Fruit fly (Drosophila melanogaster): ENCODE results near the gene Synd.

DNA sequence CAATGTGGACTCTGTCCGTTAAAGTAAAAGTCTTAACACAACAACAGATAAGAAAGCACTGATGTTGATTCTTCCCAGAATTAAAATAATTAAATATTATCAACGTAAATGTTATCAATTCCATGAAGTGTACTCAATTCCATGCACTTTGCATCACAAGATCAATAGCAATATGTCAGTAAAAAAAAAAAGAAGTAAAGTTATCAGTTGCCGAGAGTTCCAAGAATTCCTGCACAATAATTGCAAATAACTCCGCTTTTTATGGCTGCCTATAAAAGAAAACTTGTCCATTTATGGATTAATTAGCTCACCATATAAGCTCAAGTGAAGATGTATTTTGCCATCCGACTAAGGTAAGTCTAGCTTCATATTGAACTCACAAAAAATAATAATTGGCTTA, 44.8 kb downstream of the Synd start, which contains the start of gene TotZ:
- no peak for TF ChIP-seq Lpt (GFP tag; optimal IDR thresholded peaks at IDR 0.05)
- no peak for TF ChIP-seq pdm3 (GFP tag; optimal IDR thresholded peaks at IDR 0.05)
